Fruit fly (Drosophila melanogaster): ENCODE results near the gene Kaz.

Kaz gene

DNA sequence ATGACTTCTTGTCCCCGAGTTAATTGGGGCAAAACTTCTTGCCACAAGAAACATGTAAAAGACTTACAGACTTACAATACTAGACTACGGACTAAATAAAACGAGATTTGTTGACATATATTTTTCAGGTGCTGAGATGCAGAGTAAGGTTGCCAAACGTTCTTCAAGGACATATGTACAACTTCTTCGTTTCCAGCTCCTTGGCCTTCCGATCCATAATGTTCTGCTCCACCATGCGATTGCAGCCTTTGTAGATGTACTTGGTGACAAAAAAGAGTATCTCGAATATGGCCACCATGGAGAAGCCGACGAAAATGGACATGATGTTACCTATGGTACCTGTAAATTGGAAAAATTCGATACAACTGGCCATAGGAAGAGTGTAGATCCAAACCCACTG, 27.7 kb upstream of the Kaz start, which contains the start of gene CAH4:
TSS of gene CAH4 (minus strand) at position 101 of the 400 bp plus-strand sequence.
- TF ChIP-seq CG17801 (GFP tag; optimal IDR thresholded peaks at IDR 0.05; ENCODE audit: partially characterized antibody), result no peak

DNA sequence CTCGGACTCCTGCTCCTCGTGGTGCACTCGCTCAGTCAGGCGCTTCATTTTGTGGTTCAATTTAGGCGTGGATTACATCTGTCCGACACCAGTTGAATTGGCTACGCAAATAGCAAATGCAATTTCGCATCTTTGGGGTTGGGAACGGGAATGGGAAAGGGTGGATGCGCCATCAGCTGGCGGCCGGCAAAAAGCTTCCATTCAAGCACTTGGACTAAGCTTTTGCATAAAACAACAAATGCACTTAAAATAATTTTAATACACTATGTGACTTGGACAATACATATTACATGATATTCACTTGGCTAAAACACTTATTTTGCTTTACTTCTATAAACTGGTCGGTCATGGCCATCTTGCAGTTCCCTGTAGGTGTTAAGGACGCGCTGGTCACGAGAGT, 26.4 kb upstream of the Kaz start, which contains the start of gene HDAC11:
TSS of gene HDAC11 (minus strand) at position 101 of the 400 bp plus-strand sequence.
- TF ChIP-seq CG17801 (GFP tag; optimal IDR thresholded peaks at IDR 0.05; ENCODE audit: partially characterized antibody), result no peak

dm6 chr3R:24851429-24851828, 21.7 kb upstream of the Kaz start, which contains the start of gene Nct:
Gene Nct, plus strand, starts transcription at chr3R:24851601.
- TF ChIP-seq CG17801 (GFP tag; optimal IDR thresholded peaks at IDR 0.05; ENCODE audit: partially characterized antibody), result peak; percentile 40

DNA sequence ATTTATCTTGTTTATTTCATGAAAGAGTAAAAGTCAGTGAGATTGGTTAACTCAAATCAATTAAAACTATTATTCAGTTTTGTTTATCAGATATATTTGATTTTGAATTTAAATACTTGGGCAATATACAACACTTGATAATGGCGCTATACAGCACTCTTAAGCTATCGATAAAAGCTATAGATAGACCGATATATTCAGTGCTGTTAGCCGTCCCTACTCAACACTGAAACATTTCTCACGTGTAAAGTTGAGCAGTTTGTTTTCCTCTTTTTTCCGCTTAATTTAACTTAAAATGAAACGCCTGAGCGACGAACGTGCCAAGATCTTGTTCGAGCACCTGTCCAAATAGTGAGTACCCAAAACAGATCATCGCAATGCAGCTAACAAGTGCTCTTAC, 20.7 kb upstream of the Kaz start, which contains the start of gene CG7006:
TSS of gene CG7006 (plus strand) at position 208 of the 400 bp plus-strand sequence.
- TF ChIP-seq CG17801 (GFP tag; optimal IDR thresholded peaks at IDR 0.05; ENCODE audit: partially characterized antibody), result peak; percentile 74

- TF ChIP-seq CG17801 (GFP tag; optimal IDR thresholded peaks at IDR 0.05; ENCODE audit: partially characterized antibody), result peak; percentile 71
These were observed 16.4 kb upstream of the Kaz start for dm6 chr3R:24845952-24846848.

DNA sequence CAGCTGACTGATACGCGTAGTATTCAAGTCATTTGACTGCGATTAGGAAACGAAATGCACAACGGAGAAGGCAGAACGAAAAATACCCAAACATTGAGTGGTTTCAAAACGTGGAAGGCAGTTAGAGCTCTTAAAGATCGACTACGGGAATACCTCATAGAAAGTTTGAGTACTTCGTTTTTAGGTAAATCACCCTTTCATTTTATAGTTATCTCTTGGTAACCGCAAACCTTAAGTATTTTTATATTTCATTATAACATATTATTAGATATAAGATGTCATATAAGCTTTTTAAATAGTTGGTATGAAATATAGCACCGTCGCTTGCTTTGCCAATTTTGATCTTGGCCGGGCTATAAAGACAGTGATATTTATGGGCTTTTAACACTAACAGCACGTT, 15.4 kb upstream of the Kaz start:
- TF ChIP-seq CG17801 (GFP tag; optimal IDR thresholded peaks at IDR 0.05; ENCODE audit: partially characterized antibody), result no peak

DNA sequence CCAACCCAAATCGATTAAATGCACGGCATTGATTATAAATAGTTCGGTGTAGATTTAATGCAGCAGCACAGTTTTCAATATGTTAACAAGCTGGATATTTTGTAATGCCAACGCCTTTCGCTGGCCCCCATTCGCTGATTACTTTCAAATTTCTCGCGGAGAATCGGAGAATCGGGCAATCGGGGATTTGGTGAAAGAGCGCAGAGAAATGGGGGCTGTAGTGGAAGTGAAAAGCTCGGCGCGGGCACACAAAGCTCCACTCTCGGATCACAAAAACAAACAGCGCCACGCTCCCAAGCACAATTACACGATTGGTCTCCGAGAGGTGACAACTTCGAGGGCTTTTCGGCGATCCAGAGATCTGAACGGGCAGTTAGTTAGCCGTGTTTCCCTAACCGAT, 11.9 kb upstream of the Kaz start, which contains the start of gene Esp:
TSS of gene Esp (plus strand) at position 301 of the 400 bp plus-strand sequence.
- TF ChIP-seq CG17801 (GFP tag; optimal IDR thresholded peaks at IDR 0.05; ENCODE audit: partially characterized antibody), result no peak

DNA sequence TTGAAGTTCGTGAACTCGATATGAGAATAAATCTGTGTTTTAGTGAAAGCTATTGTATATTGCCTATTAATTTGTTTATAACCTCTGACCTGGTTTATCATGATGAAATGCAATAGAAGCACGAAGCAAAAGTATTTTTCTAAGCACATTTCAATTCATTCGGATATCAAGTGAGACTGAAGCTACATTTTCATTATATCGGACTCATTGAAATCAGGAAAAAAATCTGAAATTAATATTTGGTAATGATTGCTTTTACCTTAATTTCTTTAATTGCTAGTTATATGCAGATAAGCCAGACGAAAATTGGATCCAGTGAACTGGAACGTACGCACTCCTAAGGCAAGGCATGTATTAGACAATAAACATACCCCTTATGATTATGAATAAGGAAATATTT, 11.3 kb upstream of the Kaz start, which contains the start of gene CG33658:
TSS of gene CG33658 (minus strand) at position 101 of the 400 bp plus-strand sequence.
- TF ChIP-seq CG17801 (GFP tag; optimal IDR thresholded peaks at IDR 0.05; ENCODE audit: partially characterized antibody), result no peak

DNA sequence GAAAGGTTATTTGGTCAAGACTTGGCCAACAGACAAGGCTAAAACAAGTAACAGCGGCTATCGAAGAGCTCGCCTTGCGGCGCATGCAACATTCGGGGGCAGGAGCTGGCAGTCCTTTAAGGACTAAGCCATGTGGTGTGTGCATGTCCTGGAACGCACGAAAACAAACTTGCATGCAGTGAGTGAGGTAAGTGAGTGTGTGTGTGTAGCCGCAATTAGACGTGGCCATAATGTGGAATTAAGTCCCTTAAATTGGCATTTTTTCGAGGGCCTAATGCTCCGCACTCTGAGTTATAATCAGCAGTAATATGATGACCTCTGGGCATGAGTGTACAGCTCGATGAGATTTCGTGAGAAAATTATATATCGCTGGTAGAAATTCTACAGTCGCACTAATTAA, 3.9 kb upstream of the Kaz start, which contains the start of gene sosie:
TSS of gene sosie (plus strand) at position 301 of the 400 bp plus-strand sequence.
- TF ChIP-seq CG17801 (GFP tag; optimal IDR thresholded peaks at IDR 0.05; ENCODE audit: partially characterized antibody), result no peak

DNA sequence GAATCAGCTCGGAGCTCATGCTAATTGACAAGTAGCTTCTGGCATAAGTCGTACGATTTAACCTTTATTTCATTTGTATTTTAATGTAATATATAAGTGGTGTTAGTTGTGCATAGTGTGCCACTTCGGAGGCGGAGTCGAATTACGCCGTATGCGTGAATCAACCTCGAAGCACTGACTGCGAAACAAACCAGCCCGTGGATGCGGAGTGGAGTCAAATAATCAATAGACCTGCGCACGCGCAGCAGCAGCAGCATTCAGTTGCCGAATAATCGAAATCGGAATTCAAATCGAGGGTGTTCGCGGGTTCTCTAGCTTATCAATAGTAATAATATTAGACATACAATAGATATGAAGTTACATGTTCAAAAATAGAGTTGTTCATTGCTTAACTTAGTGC, 1.5 kb downstream of the Kaz start, which contains the start of gene RabX4:
TSS of gene RabX4 (minus strand) at position 176 of the 400 bp plus-strand sequence.
- no peak for TF ChIP-seq CG17801 (GFP tag; optimal IDR thresholded peaks at IDR 0.05; ENCODE audit: partially characterized antibody)

- no peak for TF ChIP-seq CG17801 (GFP tag; optimal IDR thresholded peaks at IDR 0.05; ENCODE audit: partially characterized antibody)
These were observed 4.2 kb downstream of the Kaz start, which contains the start of gene niki for dm6 chr3R:24825548-24825947. Gene niki, minus strand, starts transcription at chr3R:24825648.

- no peak for TF ChIP-seq CG17801 (GFP tag; optimal IDR thresholded peaks at IDR 0.05; ENCODE audit: partially characterized antibody)
These were observed 6.7 kb downstream of the Kaz start for dm6 chr3R:24823061-24823460.

- TF ChIP-seq CG17801 (GFP tag; optimal IDR thresholded peaks at IDR 0.05; ENCODE audit: partially characterized antibody), result no peak
These were observed 12.5 kb downstream of the Kaz start, which contains the start of the genes CG5808 and Saf-B for dm6 chr3R:24816993-24817854. Gene CG5808, minus strand, starts transcription at chr3R:24817007. Gene Saf-B, plus strand, starts transcription at chr3R:24817464.

- peak; percentile 81 for TF ChIP-seq CG17801 (GFP tag; optimal IDR thresholded peaks at IDR 0.05; ENCODE audit: partially characterized antibody)
These were observed 16.0 kb downstream of the Kaz start, which contains the start of the genes lili and CG34150 for dm6 chr3R:24813637-24814301. Gene lili, minus strand, starts transcription at chr3R:24814012. Gene CG34150, plus strand, starts transcription at chr3R:24814262.

Measured in ovary, adult (tissue).